Worm (Caenorhabditis elegans) whole organism, L1 larva: ENCODE results near the gene skr-9.
"Not testable (repeated sequence)": the region's sequence is repeated elsewhere in the genome, so short reads cannot be mapped to it uniquely, and the experiment has no call there.

Source experiments
- F16B12.6 ChIP-seq: fragments of 150-350 bp; optimal IDR thresholded peaks from 2 replicates; lab custom pipeline; 2014; ENCODE audit warnings: missing biosample characterization, missing genetic modification characterization
- aha-1 ChIP-seq: fragments of 150-350 bp; optimal IDR thresholded peaks from 2 replicates; lab custom pipeline; 2014; ENCODE audit warnings: missing biosample characterization, missing genetic modification characterization
- alr-1 ChIP-seq: fragments of 200-800 bp; sonication (Bioruptor generic); optimal IDR thresholded peaks from 2 replicates; lab custom pipeline; 2018; ENCODE audit warnings: borderline replicate concordance, mild to moderate bottlenecking, missing genetic modification characterization, missing compliant biosample characterization
- aly-2 ChIP-seq: fragments of 150-350 bp; optimal IDR thresholded peaks from 2 replicates; lab custom pipeline; 2014; ENCODE audit warnings: missing biosample characterization, missing genetic modification characterization
- ceh-63 ChIP-seq: fragments of 200-800 bp; sonication (Bioruptor generic); optimal IDR thresholded peaks from 2 replicates; lab custom pipeline; 2018; ENCODE audit warnings: mild to moderate bottlenecking, missing genetic modification characterization, missing compliant biosample characterization
- ceh-8 ChIP-seq: fragments of 200-800 bp; sonication (Bioruptor generic); optimal IDR thresholded peaks from 2 replicates; lab custom pipeline; 2018; ENCODE audit warnings: mild to moderate bottlenecking, missing genetic modification characterization, moderate library complexity, missing compliant biosample characterization
- ceh-82 ChIP-seq, 3 experiments: fragments of 150-350 bp in 1 of 3; sonication (generic microtip) in 2 of 3; optimal IDR thresholded peaks; 2 replicates each; lab custom pipeline; 2014 to 2017; ENCODE audit warnings: missing biosample characterization in 3 of 3, missing genetic modification characterization in 3 of 3
- ceh-88 ChIP-seq: fragments of 200-800 bp; sonication (Bioruptor generic); IDR thresholded peaks from 2 replicates; pipeline ENCODE4 v1.3.6; 2022; ENCODE audit warnings: missing genetic modification characterization, missing compliant biosample characterization
- ceh-90 ChIP-seq: sonication (generic microtip); optimal IDR thresholded peaks from 2 replicates; lab custom pipeline; 2016; ENCODE audit warnings: missing genetic modification characterization, missing compliant biosample characterization
- ces-1 ChIP-seq: fragments of 150-350 bp; optimal IDR thresholded peaks from 2 replicates; lab custom pipeline; 2014; ENCODE audit warnings: missing biosample characterization, missing genetic modification reagents, missing genetic modification characterization
- dpl-1 ChIP-seq, 3 experiments: fragments of 150-350 bp in 2 of 3; sonication (generic microtip) in 1 of 3; optimal IDR thresholded peaks; 2 replicates each; lab custom pipeline; 2014 to 2017; ENCODE audit warnings: missing biosample characterization in 3 of 3, missing genetic modification characterization in 3 of 3, missing genetic modification reagents in 3 of 3
- efl-1 ChIP-seq, 4 experiments: fragments of 150-350 bp; optimal IDR thresholded peaks in 3 of 4; peaks in 1 of 4; 1 replicate in 1 of 4; 2 replicates in 3 of 4; lab custom pipeline; 2014; ENCODE audit warnings: missing biosample characterization in 2 of 4, missing genetic modification characterization in 2 of 4, missing genetic modification reagents in 2 of 4
- efl-3 ChIP-seq: fragments of 200-800 bp; sonication (Bioruptor generic); optimal IDR thresholded peaks from 2 replicates; lab custom pipeline; 2018; ENCODE audit warnings: mild to moderate bottlenecking, missing genetic modification characterization, missing compliant biosample characterization
- elt-3 ChIP-seq, 6 experiments: fragments of 150-350 bp in 1 of 6; sonication (generic microtip); optimal IDR thresholded peaks; 2 replicates each; lab custom pipeline; 2017 to 2018; ENCODE audit warnings: missing biosample characterization in 6 of 6, missing genetic modification characterization in 6 of 6, inconsistent platforms in 1 of 6
- fkh-8 ChIP-seq: sonication (generic microtip); optimal IDR thresholded peaks from 2 replicates; lab custom pipeline; 2016; ENCODE audit warnings: mild to moderate bottlenecking, missing genetic modification characterization, missing compliant biosample characterization
- fos-1 ChIP-seq: fragments of 150-350 bp; optimal IDR thresholded peaks from 2 replicates; lab custom pipeline; 2014; ENCODE audit warnings: missing biosample characterization, missing genetic modification characterization
- hpl-2 ChIP-seq: fragments of 150-350 bp; optimal IDR thresholded peaks from 2 replicates; lab custom pipeline; 2014; ENCODE audit warnings: missing biosample characterization, missing genetic modification reagents, missing genetic modification characterization
- lin-35 ChIP-seq, 2 experiments: fragments of 150-350 bp; optimal IDR thresholded peaks; 2 replicates each; lab custom pipeline; 2014; ENCODE audit warnings: missing biosample characterization in 2 of 2, missing genetic modification characterization in 2 of 2, missing genetic modification reagents in 2 of 2
- lir-3 ChIP-seq: sonication (generic microtip); optimal IDR thresholded peaks from 2 replicates; lab custom pipeline; 2016; ENCODE audit warnings: mild to moderate bottlenecking, missing genetic modification characterization, moderate library complexity, missing compliant biosample characterization; ENCODE audit not compliant: poor library complexity
- mdl-1 ChIP-seq, 2 experiments: fragments of 150-350 bp; optimal IDR thresholded peaks; 2 replicates each; lab custom pipeline; 2014 to 2017; ENCODE audit warnings: missing biosample characterization in 2 of 2, missing genetic modification characterization in 2 of 2, inconsistent platforms in 1 of 2
- mef-2 ChIP-seq: fragments of 150-350 bp; optimal IDR thresholded peaks from 2 replicates; lab custom pipeline; 2014; ENCODE audit warnings: missing biosample characterization, missing genetic modification characterization
- nhr-28 ChIP-seq: fragments of 150-350 bp; optimal IDR thresholded peaks from 2 replicates; lab custom pipeline; 2014; ENCODE audit warnings: missing biosample characterization, missing genetic modification characterization
- nhr-84 ChIP-seq: sonication (generic microtip); optimal IDR thresholded peaks from 2 replicates; lab custom pipeline; 2017; ENCODE audit warnings: missing biosample characterization, missing genetic modification characterization
- pag-3 ChIP-seq: sonication (generic microtip); optimal IDR thresholded peaks from 2 replicates; lab custom pipeline; 2017; ENCODE audit warnings: missing genetic modification characterization, mild to moderate bottlenecking, missing compliant biosample characterization, antibody characterized with exemption, borderline replicate concordance; ENCODE audit not compliant: insufficient read depth
- pax-3 ChIP-seq: fragments of 200-800 bp; sonication (Bioruptor generic); optimal IDR thresholded peaks from 2 replicates; lab custom pipeline; 2018; ENCODE audit warnings: mild to moderate bottlenecking, missing genetic modification characterization, moderate library complexity, missing compliant biosample characterization
- skn-1 ChIP-seq: fragments of 150-350 bp; optimal IDR thresholded peaks from 2 replicates; lab custom pipeline; 2014; ENCODE audit warnings: missing biosample characterization, missing genetic modification characterization
- snpc-4 ChIP-seq: fragments of 150-350 bp; optimal IDR thresholded peaks from 2 replicates; lab custom pipeline; 2014; ENCODE audit warnings: missing biosample characterization, missing genetic modification characterization
- swsn-7 ChIP-seq: sonication (generic microtip); optimal IDR thresholded peaks from 2 replicates; lab custom pipeline; 2016; ENCODE audit warnings: missing genetic modification characterization, missing compliant biosample characterization
- unc-130 ChIP-seq: fragments of 150-350 bp; optimal IDR thresholded peaks from 2 replicates; lab custom pipeline; 2017; ENCODE audit warnings: missing biosample characterization, missing genetic modification characterization, inconsistent platforms
- unc-62 ChIP-seq: fragments of 150-350 bp; optimal IDR thresholded peaks from 2 replicates; lab custom pipeline; 2014; ENCODE audit warnings: missing biosample characterization, missing genetic modification reagents, missing genetic modification characterization
- unc-86 ChIP-seq: sonication (generic microtip); optimal IDR thresholded peaks from 2 replicates; lab custom pipeline; 2016; ENCODE audit warnings: missing genetic modification characterization, missing compliant biosample characterization
- ztf-11 ChIP-seq, 2 experiments: sonication (generic microtip); optimal IDR thresholded peaks; 2 replicates each; lab custom pipeline; 2016 to 2017; ENCODE audit warnings: missing genetic modification characterization in 2 of 2, missing biosample characterization in 1 of 2, missing compliant biosample characterization in 1 of 2

The skr-9 gene

ce11 chrIV:17150418-17150817, 13.0 kb upstream of the skr-9 start:
- TF ChIP-seq ceh-88 (no peak), unc-62 (GFP tag; lab: Kevin White, UChicago) (no peak), pag-3 (tag; lab: Kevin White, UChicago) (no peak)

ce11 chrIV:17150871-17151270, 12.5 kb upstream of the skr-9 start, which contains the start of gene Y116A8C.40:
Gene Y116A8C.40 (minus strand): TSS chrIV:17150971.
- TF ChIP-seq unc-86 (tag; lab: Kevin White, UChicago) (no peak), F16B12.6 (no peak), swsn-7 (tag; lab: Kevin White, UChicago) (no peak)

- no peak for TF ChIP-seq lir-3 (tag; lab: Kevin White, UChicago)
- TF ChIP-seq ztf-11 (tag; optimal IDR thresholded peaks at IDR 0.05; lab: Kevin White, UChicago): no peak
- TF ChIP-seq lin-35 (GFP tag; optimal IDR thresholded peaks at IDR 0.05; lab: Kevin White, UChicago): no peak
- TF ChIP-seq fkh-8: no peak
- no peak for TF ChIP-seq ceh-88
- TF ChIP-seq dpl-1 (GFP tag; optimal IDR thresholded peaks at IDR 0.05; lab: Kevin White, UChicago): no peak
- TF ChIP-seq nhr-84: no peak
- TF ChIP-seq hpl-2: no peak
- TF ChIP-seq ceh-8: no peak
- no peak for TF ChIP-seq aha-1 (tag; lab: Kevin White, UChicago)
- no peak for TF ChIP-seq pax-3
- TF ChIP-seq ces-1 (GFP tag; lab: Kevin White, UChicago): no peak
- no peak for TF ChIP-seq ceh-90 (tag; lab: Kevin White, UChicago)
Observed at ce11 chrIV:17153002-17153401, 10.4 kb upstream of the skr-9 start.

ce11 chrIV:17162515-17162914, 858 bp upstream of the skr-9 start, which contains the start of gene skr-13:
Gene skr-13 (minus strand): TSS chrIV:17162615.
- TF ChIP-seq unc-62 (GFP tag; lab: Kevin White, UChicago) (no peak), unc-130 (tag; lab: Kevin White, UChicago) (no peak), skn-1 (no peak), ceh-90 (tag; lab: Kevin White, UChicago) (no peak), nhr-28 (tag; lab: Kevin White, UChicago) (no peak), ceh-88 (no peak), elt-3 (tag; optimal IDR thresholded peaks at IDR 0.05; lab: Kevin White, UChicago) (no peak), alr-1 (tag; lab: Kevin White, UChicago) (no peak)

- TF ChIP-seq swsn-7 (tag; lab: Kevin White, UChicago); aly-2 (tag; lab: Kevin White, UChicago); efl-3 (GFP tag; lab: Kevin White, UChicago): not testable (repeated sequence)
Observed at ce11 chrIV:17165734-17166133, 2.4 kb downstream of the skr-9 start, which contains the start of gene skr-8. Gene skr-8 (minus strand): TSS chrIV:17165834.

ce11 chrIV:17166974-17167373, 3.6 kb downstream of the skr-9 start, which contains the start of gene skr-12:
Gene skr-12 (plus strand): TSS chrIV:17167274.
- no peak for TF ChIP-seq ceh-63 (GFP tag; lab: Kevin White, UChicago)
- no peak for TF ChIP-seq fos-1 (tag; lab: Kevin White, UChicago)
- TF ChIP-seq ztf-11 (tag; optimal IDR thresholded peaks at IDR 0.05; lab: Kevin White, UChicago): no peak
- no peak for TF ChIP-seq lin-35 (GFP tag; optimal IDR thresholded peaks at IDR 0.05; lab: Kevin White, UChicago)
- TF ChIP-seq mdl-1 (tag; optimal IDR thresholded peaks at IDR 0.05; lab: Kevin White, UChicago): no peak
- TF ChIP-seq snpc-4 (tag; lab: Kevin White, UChicago): no peak
- no peak for TF ChIP-seq mef-2 (tag; lab: Kevin White, UChicago)
- no peak for TF ChIP-seq aha-1 (tag; lab: Kevin White, UChicago)
- no peak for TF ChIP-seq efl-1 (optimal IDR thresholded peaks at IDR 0.05; lab: Kevin White, UChicago)
- no peak for TF ChIP-seq efl-1 (GFP tag; optimal IDR thresholded peaks at IDR 0.05 in 1 of 2; lab: Kevin White, UChicago)
- no peak for TF ChIP-seq ceh-82 (tag; optimal IDR thresholded peaks at IDR 0.05; lab: Kevin White, UChicago)
- TF ChIP-seq pag-3 (tag; lab: Kevin White, UChicago): no peak
